Worm (Caenorhabditis elegans): ENCODE data around the gene C07B5.6.
A peak's percentile ranks its signal among the peaks of the same experiment; 100 is the strongest.

Gene C07B5.6

ce11 chrX:9510448-9510847 is 8.4 kb upstream of the C07B5.6 start:
- TF ChIP-seq peb-1 (tag; optimal IDR thresholded peaks at IDR 0.05) (no peak), lin-39 (tag; optimal IDR thresholded peaks at IDR 0.05) (no peak), nhr-21 (tag; optimal IDR thresholded peaks at IDR 0.05) (no peak)

- TF ChIP-seq lsy-2 (tag; optimal IDR thresholded peaks at IDR 0.05) (no peak), lin-13 (GFP tag; optimal IDR thresholded peaks at IDR 0.05) (no peak), dmd-4 (tag; optimal IDR thresholded peaks at IDR 0.05) (no peak), ceh-16 (tag; optimal IDR thresholded peaks at IDR 0.05) (peak; percentile 53), zag-1 (tag; optimal IDR thresholded peaks at IDR 0.05) (no peak), egl-27 (tag; optimal IDR thresholded peaks at IDR 0.05) (no peak), lin-39 (tag; optimal IDR thresholded peaks at IDR 0.05) (no peak)
Observed at ce11 chrX:9512457-9512856, 6.4 kb upstream of the C07B5.6 start.

- TF ChIP-seq unc-39 (tag; optimal IDR thresholded peaks at IDR 0.05) (no peak), lsy-2 (tag; optimal IDR thresholded peaks at IDR 0.05) (no peak), blmp-1 (tag; optimal IDR thresholded peaks at IDR 0.05; ENCODE audit: insufficient read depth) (no peak), alr-1 (tag; optimal IDR thresholded peaks at IDR 0.05) (no peak), R02D3.7 (tag; optimal IDR thresholded peaks at IDR 0.05) (no peak), lin-39 (tag; optimal IDR thresholded peaks at IDR 0.05) (no peak)
Observed at ce11 chrX:9517106-9517505, 1.7 kb upstream of the C07B5.6 start, which contains the start of gene C07B5.2. C07B5.2 (minus strand) TSS chrX:9517206.

ce11 chrX:9523118-9523517 is 4.3 kb downstream of the C07B5.6 start, which contains the start of gene C07B5.3:
C07B5.3 (minus strand) TSS chrX:9523218.
- TF ChIP-seq nhr-237 (tag; optimal IDR thresholded peaks at IDR 0.05) (no peak), lsy-2 (tag; optimal IDR thresholded peaks at IDR 0.05) (no peak), ztf-4 (tag; optimal IDR thresholded peaks at IDR 0.05) (no peak), nhr-10 (tag; optimal IDR thresholded peaks at IDR 0.05) (no peak), elt-1 (tag; optimal IDR thresholded peaks at IDR 0.05) (no peak)

- TF ChIP-seq nhr-25 (tag; optimal IDR thresholded peaks at IDR 0.05): peak; percentile 68
- no peak for TF ChIP-seq lin-39 (tag; optimal IDR thresholded peaks at IDR 0.05)
- no peak for TF ChIP-seq ztf-4 (tag; optimal IDR thresholded peaks at IDR 0.05)
- no peak for TF ChIP-seq mab-5 (tag; optimal IDR thresholded peaks at IDR 0.05)
- TF ChIP-seq nhr-21 (tag; optimal IDR thresholded peaks at IDR 0.05): no peak
- peak; percentile 55 for TF ChIP-seq blmp-1 (tag; optimal IDR thresholded peaks at IDR 0.05; ENCODE audit: insufficient read depth)
- no peak for TF ChIP-seq dmd-4 (tag; optimal IDR thresholded peaks at IDR 0.05)
- no peak for TF ChIP-seq zag-1 (tag; optimal IDR thresholded peaks at IDR 0.05)
- TF ChIP-seq sma-3 (GFP tag; optimal IDR thresholded peaks at IDR 0.05): peak; percentile 15
- TF ChIP-seq fos-1 (tag; optimal IDR thresholded peaks at IDR 0.05): no peak
- TF ChIP-seq crh-2 (tag; optimal IDR thresholded peaks at IDR 0.05): peak; percentile 25
Observed at ce11 chrX:9527898-9528297, 9.1 kb downstream of the C07B5.6 start.

ce11 chrX:9529360-9529759 is 10.5 kb downstream of the C07B5.6 start, which contains the start of gene C07B5.4:
C07B5.4 (plus strand) TSS chrX:9529660.
- no peak for TF ChIP-seq snpc-4 (tag; optimal IDR thresholded peaks at IDR 0.05)
- no peak for TF ChIP-seq nhr-11 (tag; optimal IDR thresholded peaks at IDR 0.05)
- no peak for TF ChIP-seq mdl-1 (tag; optimal IDR thresholded peaks at IDR 0.05)
- no peak for TF ChIP-seq elt-3 (tag; optimal IDR thresholded peaks at IDR 0.05)
- TF ChIP-seq lsy-2 (tag; optimal IDR thresholded peaks at IDR 0.05): no peak
- TF ChIP-seq nhr-77 (tag; optimal IDR thresholded peaks at IDR 0.05): no peak
- no peak for TF ChIP-seq nhr-12 (tag; optimal IDR thresholded peaks at IDR 0.05)
- no peak for TF ChIP-seq fos-1 (tag; optimal IDR thresholded peaks at IDR 0.05)
- no peak for TF ChIP-seq nhr-10 (tag; optimal IDR thresholded peaks at IDR 0.05)
- TF ChIP-seq ama-1 (optimal IDR thresholded peaks at IDR 0.05): no peak
- no peak for TF ChIP-seq skn-1 (tag; optimal IDR thresholded peaks at IDR 0.05)

ce11 chrX:9531640-9532039 is 12.8 kb downstream of the C07B5.6 start:
- TF ChIP-seq ama-1 (optimal IDR thresholded peaks at IDR 0.05): no peak
- no peak for TF ChIP-seq elt-3 (tag; optimal IDR thresholded peaks at IDR 0.05)
- no peak for TF ChIP-seq aly-2 (tag; optimal IDR thresholded peaks at IDR 0.05)
- no peak for TF ChIP-seq mbf-1 (tag; optimal IDR thresholded peaks at IDR 0.05)
- no peak for TF ChIP-seq ceh-82 (tag; optimal IDR thresholded peaks at IDR 0.05)
- no peak for TF ChIP-seq peb-1 (tag; optimal IDR thresholded peaks at IDR 0.05)
- TF ChIP-seq nhr-129 (tag; optimal IDR thresholded peaks at IDR 0.05): no peak
- no peak for TF ChIP-seq snpc-4 (tag; optimal IDR thresholded peaks at IDR 0.05)
- TF ChIP-seq dmd-4 (tag; optimal IDR thresholded peaks at IDR 0.05): no peak
- TF ChIP-seq nhr-12 (tag; optimal IDR thresholded peaks at IDR 0.05): no peak
